Worm (Caenorhabditis elegans) whole organism, L1 larva: ENCODE measurements around the gene pals-18.
"Not testable (repeated sequence)": the region's sequence is repeated elsewhere in the genome, so short reads cannot be mapped to it uniquely, and the experiment has no call there.

Experiments used
- ceh-8 ChIP-seq: fragments of 200-800 bp; sonication (Bioruptor generic); optimal IDR thresholded peaks from 2 replicates; lab custom pipeline; 2018; ENCODE audit warnings: mild to moderate bottlenecking, missing genetic modification characterization, moderate library complexity, missing compliant biosample characterization
- egl-27 ChIP-seq, 2 experiments: fragments of 150-350 bp in 1 of 2; sonication (generic microtip); optimal IDR thresholded peaks; 3 replicates each; lab custom pipeline; 2017 to 2018; ENCODE audit warnings: missing biosample characterization in 2 of 2, missing genetic modification characterization in 2 of 2, missing genetic modification reagents in 2 of 2
- fos-1 ChIP-seq: fragments of 150-350 bp; optimal IDR thresholded peaks from 2 replicates; lab custom pipeline; 2014; ENCODE audit warnings: missing biosample characterization, missing genetic modification characterization
- snpc-4 ChIP-seq: fragments of 150-350 bp; optimal IDR thresholded peaks from 2 replicates; lab custom pipeline; 2014; ENCODE audit warnings: missing biosample characterization, missing genetic modification characterization
- sptf-1 ChIP-seq: fragments of 150-350 bp; optimal IDR thresholded peaks from 2 replicates; lab custom pipeline; 2014; ENCODE audit warnings: missing biosample characterization, missing genetic modification characterization
- swsn-7 ChIP-seq: sonication (generic microtip); optimal IDR thresholded peaks from 2 replicates; lab custom pipeline; 2016; ENCODE audit warnings: missing genetic modification characterization, missing compliant biosample characterization
- zag-1 ChIP-seq: fragments of 150-350 bp; optimal IDR thresholded peaks from 2 replicates; lab custom pipeline; 2014; ENCODE audit warnings: missing biosample characterization, missing genetic modification characterization
- ztf-11 ChIP-seq, 2 experiments: sonication (generic microtip); optimal IDR thresholded peaks; 2 replicates each; lab custom pipeline; 2016 to 2017; ENCODE audit warnings: missing genetic modification characterization in 2 of 2, missing biosample characterization in 1 of 2, missing compliant biosample characterization in 1 of 2

DNA sequence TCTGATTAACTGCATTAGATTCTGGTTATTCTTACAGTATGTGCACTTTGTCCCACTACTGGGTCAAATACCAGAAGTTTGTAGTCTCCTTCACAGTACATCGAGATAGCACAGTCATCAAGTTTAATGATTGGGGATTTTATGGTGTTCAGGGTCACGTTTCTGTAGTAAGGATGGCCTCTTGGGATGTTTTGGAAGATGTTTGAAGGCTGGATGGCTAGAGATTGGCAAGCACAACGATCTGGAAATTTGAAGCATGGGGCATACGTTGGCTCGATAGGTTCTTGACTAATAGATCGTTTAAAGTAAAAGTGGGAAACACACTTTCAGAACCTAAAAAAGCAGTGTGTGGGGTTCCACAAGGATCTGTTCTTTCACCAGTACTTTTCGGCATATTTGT lies 45.2 kb upstream of the pals-18 start, which contains the start of gene Y82E9BR.8:
- TF ChIP-seq swsn-7; egl-27 (tag; optimal IDR thresholded peaks at IDR 0.05; lab: Kevin White, UChicago); snpc-4 (tag; lab: Kevin White, UChicago); ztf-11 (tag; optimal IDR thresholded peaks at IDR 0.05; lab: Kevin White, UChicago); sptf-1 (tag; lab: Kevin White, UChicago); ceh-8 (GFP tag; lab: Kevin White, UChicago); fos-1 (tag; lab: Kevin White, UChicago); zag-1 (tag; lab: Kevin White, UChicago): not testable (repeated sequence)
